Worm (Caenorhabditis elegans): Measurements from ENCODE around the gene C07A9.13.

The C07A9.13 gene

DNA sequence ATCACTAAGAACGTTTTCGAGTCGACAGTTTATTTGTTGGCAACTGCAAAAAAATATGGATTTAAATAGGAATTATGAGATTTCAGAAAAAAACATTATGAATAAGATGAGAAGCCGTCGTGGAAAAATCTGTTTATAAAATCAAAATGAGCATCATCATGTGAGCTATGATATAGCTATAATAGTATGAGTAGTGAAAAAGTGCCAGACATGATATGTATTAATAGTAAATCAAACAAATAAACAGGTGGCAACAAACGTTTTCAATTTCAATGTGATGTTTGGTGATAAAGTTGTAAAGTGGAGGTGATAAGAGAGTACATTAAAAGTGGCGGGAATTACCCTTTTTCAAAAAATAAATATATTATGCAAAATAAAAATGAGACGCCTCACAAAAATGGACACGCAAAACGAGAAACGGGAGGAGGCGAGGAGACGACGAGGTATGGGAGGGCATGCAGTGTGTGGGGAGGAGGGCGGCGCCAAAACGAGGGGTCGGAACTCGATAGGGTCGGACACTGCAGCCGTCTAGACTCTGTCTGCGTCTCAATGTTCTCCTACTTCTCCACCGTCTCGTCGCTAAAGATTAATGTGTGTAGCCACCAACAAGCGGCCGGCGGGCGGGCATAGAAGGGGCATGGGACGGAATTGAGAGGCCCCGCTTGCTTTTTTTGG, 13.4 kb downstream of the C07A9.13 start, which contains the start of gene C07A9.9:
C07A9.9 (minus strand) TSS at position 51 of the 675 bp plus-strand sequence.
- TF ChIP-seq aly-1 (tag; optimal IDR thresholded peaks at IDR 0.05) = no peak
- peak; percentile 19; the same call in 1 of the 2 replicates for TF ChIP-seq flt-1 (GFP tag; IDR thresholded peaks at IDR 0.05)
- peak; percentile 31; the same call in 1 of the 2 replicates for TF ChIP-seq tbx-37 (GFP tag; conservative IDR thresholded peaks at IDR 0.05)
- no peak for TF ChIP-seq B0310.2 (tag; optimal IDR thresholded peaks at IDR 0.05)
- TF ChIP-seq pes-1 (GFP tag; IDR thresholded peaks at IDR 0.05) = peak; percentile 35; the same call in 1 of the 2 replicates
- TF ChIP-seq hmbx-1 (tag; optimal IDR thresholded peaks at IDR 0.05) = no peak
- peak; percentile 86 for TF ChIP-seq hmg-4 (GFP tag; optimal IDR thresholded peaks at IDR 0.05)
- no peak for TF ChIP-seq ets-7 (tag; optimal IDR thresholded peaks at IDR 0.05)
- no peak for TF ChIP-seq hnd-1 (tag; optimal IDR thresholded peaks at IDR 0.05)
- no peak for TF ChIP-seq ceh-13 (GFP tag; optimal IDR thresholded peaks at IDR 0.05)
- peak; percentile 67 for TF ChIP-seq F13C5.2 (tag; optimal IDR thresholded peaks at IDR 0.05)

ce11 chrIII:9666668-9667067, 14.4 kb downstream of the C07A9.13 start:
- TF ChIP-seq B0310.2 (tag; optimal IDR thresholded peaks at IDR 0.05) = no peak
- no peak for TF ChIP-seq tra-4 (tag; optimal IDR thresholded peaks at IDR 0.05)
- no peak for TF ChIP-seq ceh-36 (tag; optimal IDR thresholded peaks at IDR 0.05)
- no peak for TF ChIP-seq aly-1 (tag; optimal IDR thresholded peaks at IDR 0.05)
- no peak for TF ChIP-seq sea-1 (GFP tag; conservative IDR thresholded peaks at IDR 0.05)
- no peak for TF ChIP-seq hmbx-1 (tag; optimal IDR thresholded peaks at IDR 0.05)
- TF ChIP-seq scrt-1 (GFP tag; IDR thresholded peaks at IDR 0.05) = no peak
- TF ChIP-seq tbx-11 (GFP tag; IDR thresholded peaks at IDR 0.05) = no peak
- no peak for TF ChIP-seq ceh-13 (GFP tag; optimal IDR thresholded peaks at IDR 0.05)
- TF ChIP-seq F13C5.2 (tag; optimal IDR thresholded peaks at IDR 0.05) = no peak
- no peak for TF ChIP-seq flt-1 (GFP tag; IDR thresholded peaks at IDR 0.05)
- TF ChIP-seq hmg-4 (GFP tag; optimal IDR thresholded peaks at IDR 0.05) = no peak
- no peak for TF ChIP-seq ama-1 (optimal IDR thresholded peaks at IDR 0.05)
- TF ChIP-seq tbx-37 (GFP tag; conservative IDR thresholded peaks at IDR 0.05) = no peak
- TF ChIP-seq ets-7 (tag; optimal IDR thresholded peaks at IDR 0.05) = no peak
- no peak for TF ChIP-seq hnd-1 (tag; optimal IDR thresholded peaks at IDR 0.05)

DNA sequence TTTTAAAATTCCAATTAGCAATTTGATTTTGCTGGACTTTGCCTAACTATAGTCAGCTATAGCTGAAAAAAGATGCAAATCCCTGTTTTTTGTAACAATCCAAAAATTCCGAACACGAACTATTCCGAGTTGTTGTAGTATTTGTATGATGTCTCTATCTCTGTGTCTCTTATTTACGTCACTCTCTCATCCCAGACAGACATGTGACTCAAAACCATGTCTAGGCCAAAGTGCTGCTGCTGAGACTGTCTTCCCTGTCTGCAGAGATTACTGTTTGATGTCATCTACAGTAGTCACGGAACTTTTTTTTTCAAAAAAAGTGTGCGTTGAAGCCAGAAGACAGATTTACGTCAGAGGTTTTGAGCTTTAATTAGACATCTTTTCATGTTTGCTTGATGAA, 14.9 kb downstream of the C07A9.13 start:
- TF ChIP-seq hmg-4 (GFP tag; optimal IDR thresholded peaks at IDR 0.05) (no peak), pes-1 (GFP tag; IDR thresholded peaks at IDR 0.05) (no peak)

ce11 chrIII:9665490-9666179, 15.5 kb downstream of the C07A9.13 start:
- TF ChIP-seq sea-1 (GFP tag; conservative IDR thresholded peaks at IDR 0.05) (no peak), scrt-1 (GFP tag; IDR thresholded peaks at IDR 0.05) (no peak), flt-1 (GFP tag; IDR thresholded peaks at IDR 0.05) (no peak), ceh-13 (GFP tag; optimal IDR thresholded peaks at IDR 0.05) (no peak), tra-4 (tag; optimal IDR thresholded peaks at IDR 0.05) (no peak), aly-1 (tag; optimal IDR thresholded peaks at IDR 0.05) (no peak), ama-1 (optimal IDR thresholded peaks at IDR 0.05) (no peak), B0310.2 (tag; optimal IDR thresholded peaks at IDR 0.05) (no peak), hmg-4 (GFP tag; optimal IDR thresholded peaks at IDR 0.05) (no peak), ets-7 (tag; optimal IDR thresholded peaks at IDR 0.05) (no peak), tbx-37 (GFP tag; conservative IDR thresholded peaks at IDR 0.05) (no peak), hmbx-1 (tag; optimal IDR thresholded peaks at IDR 0.05) (no peak), hnd-1 (tag; optimal IDR thresholded peaks at IDR 0.05) (no peak)

DNA sequence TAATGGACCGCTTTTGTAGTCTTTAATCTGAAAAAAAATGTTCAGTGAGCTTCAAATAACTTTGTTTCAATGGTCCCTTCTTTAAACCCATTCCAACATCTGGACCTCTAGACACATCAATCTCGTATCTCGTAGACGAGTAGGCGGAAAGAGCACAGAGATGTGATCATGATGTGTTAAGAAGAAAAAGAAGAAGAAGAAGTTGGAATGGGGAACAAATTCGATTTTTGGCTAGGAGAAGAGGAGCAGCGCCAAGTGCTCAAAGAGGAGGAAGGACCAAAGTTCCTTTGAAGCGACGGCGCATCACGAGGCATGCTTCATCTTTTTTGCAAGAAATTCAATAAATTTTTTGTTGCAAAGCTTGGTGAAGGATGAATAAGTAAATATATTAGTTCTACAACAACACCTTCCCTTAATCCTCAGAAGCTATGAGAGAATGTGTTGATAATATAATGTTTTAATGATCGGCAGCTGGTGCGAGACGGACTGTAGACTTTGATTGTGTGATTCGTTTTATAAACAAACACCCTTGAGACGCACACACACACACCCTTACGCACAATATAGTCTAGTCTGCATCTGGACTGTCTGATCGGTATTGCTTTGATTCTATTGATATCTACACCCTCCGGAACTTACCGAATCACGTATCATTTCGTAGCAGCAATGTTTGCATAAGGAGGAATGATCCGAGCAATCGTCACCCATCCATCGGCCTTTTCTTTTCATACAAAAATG, 16.5 kb downstream of the C07A9.13 start:
- no peak for TF ChIP-seq ceh-13 (GFP tag; optimal IDR thresholded peaks at IDR 0.05)
- no peak for TF ChIP-seq hnd-1 (tag; optimal IDR thresholded peaks at IDR 0.05)
- no peak for TF ChIP-seq scrt-1 (GFP tag; IDR thresholded peaks at IDR 0.05)
- no peak for TF ChIP-seq sea-1 (GFP tag; conservative IDR thresholded peaks at IDR 0.05)
- no peak for TF ChIP-seq B0310.2 (tag; optimal IDR thresholded peaks at IDR 0.05)
- no peak for TF ChIP-seq hmg-4 (GFP tag; optimal IDR thresholded peaks at IDR 0.05)
- TF ChIP-seq tbx-37 (GFP tag; conservative IDR thresholded peaks at IDR 0.05) = no peak
- no peak for TF ChIP-seq aly-1 (tag; optimal IDR thresholded peaks at IDR 0.05)
- TF ChIP-seq tbx-11 (GFP tag; IDR thresholded peaks at IDR 0.05) = no peak
- TF ChIP-seq F13C5.2 (tag; optimal IDR thresholded peaks at IDR 0.05) = no peak
- TF ChIP-seq ets-7 (tag; optimal IDR thresholded peaks at IDR 0.05) = no peak
- TF ChIP-seq pes-1 (GFP tag; IDR thresholded peaks at IDR 0.05) = no peak
- no peak for TF ChIP-seq hmbx-1 (tag; optimal IDR thresholded peaks at IDR 0.05)
- no peak for TF ChIP-seq flt-1 (GFP tag; IDR thresholded peaks at IDR 0.05)
- TF ChIP-seq ama-1 (optimal IDR thresholded peaks at IDR 0.05) = no peak
- TF ChIP-seq tra-4 (tag; optimal IDR thresholded peaks at IDR 0.05) = no peak
- no peak for TF ChIP-seq ceh-36 (tag; optimal IDR thresholded peaks at IDR 0.05)

ce11 chrIII:9663943-9664342, 17.2 kb downstream of the C07A9.13 start:
- TF ChIP-seq tbx-11 (GFP tag; IDR thresholded peaks at IDR 0.05) (no peak), hmg-4 (GFP tag; optimal IDR thresholded peaks at IDR 0.05) (no peak), hnd-1 (tag; optimal IDR thresholded peaks at IDR 0.05) (no peak), F13C5.2 (tag; optimal IDR thresholded peaks at IDR 0.05) (no peak)
